Fruit fly (Drosophila melanogaster) whole organism, embryonic: ENCODE data around the gene CG17929.
A peak's percentile ranks its signal among the peaks of the same experiment; 100 is the strongest.

ENCODE experiments used
- Adf1 ChIP-seq: fragments of 200-800 bp; sonication (Bioruptor generic); IDR thresholded peaks from 2 replicates; pipeline ENCODE4 v1.3.6; 2022; ENCODE audit warnings: missing biosample characterization, missing genetic modification characterization
- Aef1 ChIP-seq: fragments of 200-800 bp; sonication (Bioruptor generic); IDR thresholded peaks from 3 replicates; pipeline ENCODE4 v1.3.6; 2022; ENCODE audit warnings: missing biosample characterization, missing genetic modification characterization
- CG10209 ChIP-seq: fragments of 200-800 bp; sonication (Bioruptor generic); optimal IDR thresholded peaks from 3 replicates; lab custom pipeline; 2017; ENCODE audit warnings: missing biosample characterization, mild to moderate bottlenecking, missing genetic modification characterization, missing genetic modification reagents
- CG10267 ChIP-seq: fragments of 200-800 bp; sonication (Bioruptor generic); optimal IDR thresholded peaks from 2 replicates; lab custom pipeline; 2018; ENCODE audit warnings: missing biosample characterization, mild to moderate bottlenecking, missing genetic modification characterization, moderate library complexity
- CG10431 ChIP-seq: fragments of 200-800 bp; sonication (Bioruptor generic); optimal IDR thresholded peaks from 3 replicates; lab custom pipeline; 2018; ENCODE audit warnings: missing biosample characterization, mild to moderate bottlenecking, missing genetic modification characterization
- CG10979 ChIP-seq: fragments of 200-800 bp; sonication (Bioruptor generic); optimal IDR thresholded peaks from 2 replicates; lab custom pipeline; 2018; ENCODE audit warnings: missing biosample characterization, mild to moderate bottlenecking, missing genetic modification characterization, moderate library complexity
- CG13775 ChIP-seq: fragments of 200-800 bp; sonication (Bioruptor generic); optimal IDR thresholded peaks from 3 replicates; lab custom pipeline; 2017; ENCODE audit warnings: missing biosample characterization, mild to moderate bottlenecking, missing genetic modification characterization
- CG15479 ChIP-seq: fragments of 200-800 bp; sonication (Bioruptor generic); optimal IDR thresholded peaks from 3 replicates; lab custom pipeline; 2019; ENCODE audit warnings: missing biosample characterization, mild to moderate bottlenecking, missing genetic modification characterization, moderate library complexity
- CG17612 ChIP-seq: fragments of 200-800 bp; sonication (Bioruptor generic); IDR thresholded peaks from 2 replicates; pipeline ENCODE4 v1.3.6; 2022; ENCODE audit warnings: missing biosample characterization, missing genetic modification characterization
- CG18011 ChIP-seq: fragments of 200-800 bp; sonication (Bioruptor generic); optimal IDR thresholded peaks from 2 replicates; lab custom pipeline; 2017; ENCODE audit warnings: missing biosample characterization, missing genetic modification characterization, mild to moderate bottlenecking, moderate library complexity, missing genotype
- CG18476 ChIP-seq: fragments of 200-800 bp; sonication (Bioruptor generic); optimal IDR thresholded peaks from 2 replicates; lab custom pipeline; 2016; ENCODE audit warnings: missing biosample characterization, mild to moderate bottlenecking, missing genetic modification characterization
- CG2712 ChIP-seq: fragments of 200-800 bp; optimal IDR thresholded peaks from 3 replicates; lab custom pipeline; 2019; ENCODE audit warnings: missing biosample characterization, mild to moderate bottlenecking, missing genetic modification characterization, moderate library complexity
- CG31441 ChIP-seq: fragments of 200-800 bp; sonication (Bioruptor generic); IDR thresholded peaks from 2 replicates; pipeline ENCODE4 v1.3.6; 2022; ENCODE audit warnings: missing biosample characterization, missing genetic modification characterization
- CG3838 ChIP-seq: fragments of 200-800 bp; sonication (Bioruptor generic); optimal IDR thresholded peaks from 3 replicates; lab custom pipeline; 2016; ENCODE audit warnings: missing biosample characterization, missing genetic modification characterization
- CG4424 ChIP-seq: fragments of 200-800 bp; sonication (Bioruptor generic); optimal IDR thresholded peaks from 3 replicates; lab custom pipeline; 2016; ENCODE audit warnings: missing biosample characterization, missing genetic modification characterization
- CG4617 ChIP-seq: fragments of 200-800 bp; sonication (Bioruptor generic); optimal IDR thresholded peaks from 3 replicates; lab custom pipeline; 2016; ENCODE audit warnings: missing biosample characterization, missing genetic modification characterization, borderline replicate concordance
- CG5953 ChIP-seq: fragments of 200-800 bp; sonication (Bioruptor generic); IDR thresholded peaks from 2 replicates; pipeline ENCODE4 v1.3.6; 2022; ENCODE audit warnings: missing biosample characterization, missing genetic modification characterization
- CG6765 ChIP-seq: fragments of 200-800 bp; sonication (Bioruptor generic); optimal IDR thresholded peaks from 3 replicates; lab custom pipeline; 2017; ENCODE audit warnings: missing biosample characterization, mild to moderate bottlenecking, missing genetic modification characterization
- CG7928 ChIP-seq: fragments of 200-800 bp; sonication (Bioruptor generic); optimal IDR thresholded peaks from 2 replicates; lab custom pipeline; 2017; ENCODE audit warnings: missing biosample characterization, mild to moderate bottlenecking, missing genetic modification characterization
- CG9609 ChIP-seq: fragments of 200-800 bp; sonication (Bioruptor generic); optimal IDR thresholded peaks from 3 replicates; lab custom pipeline; 2016; ENCODE audit warnings: missing biosample characterization, missing genetic modification characterization
- CG9727 ChIP-seq: fragments of 200-800 bp; sonication (Bioruptor generic); optimal IDR thresholded peaks from 3 replicates; lab custom pipeline; 2017; ENCODE audit warnings: missing biosample characterization, mild to moderate bottlenecking, missing genetic modification characterization
- Chrac-16 ChIP-seq: fragments of 200-800 bp; sonication (Bioruptor generic); optimal IDR thresholded peaks from 3 replicates; lab custom pipeline; 2016; ENCODE audit warnings: missing biosample characterization, missing genetic modification characterization
- Fer3 ChIP-seq: fragments of 200-800 bp; sonication (Bioruptor generic); optimal IDR thresholded peaks from 2 replicates; lab custom pipeline; 2018; ENCODE audit warnings: missing biosample characterization, mild to moderate bottlenecking, missing genetic modification characterization, moderate library complexity
- Gsc ChIP-seq: fragments of 200-800 bp; sonication (Bioruptor generic); IDR thresholded peaks from 2 replicates; pipeline ENCODE4 v1.3.6; 2022; ENCODE audit warnings: missing biosample characterization, missing genetic modification characterization
- Gug ChIP-seq: fragments of 200-800 bp; sonication (Bioruptor generic); IDR thresholded peaks from 4 replicates; pipeline ENCODE4 v1.3.6; 2022; ENCODE audit warnings: missing biosample characterization, missing genetic modification characterization
- Hand ChIP-seq: fragments of 200-800 bp; sonication (Bioruptor generic); optimal IDR thresholded peaks from 2 replicates; lab custom pipeline; 2017; ENCODE audit warnings: mild to moderate bottlenecking, missing biosample characterization, missing genetic modification reagents, missing genetic modification characterization
- Hey ChIP-seq: fragments of 200-800 bp; sonication (Bioruptor generic); optimal IDR thresholded peaks from 3 replicates; lab custom pipeline; 2018; ENCODE audit warnings: missing biosample characterization, mild to moderate bottlenecking, missing genetic modification characterization
- Hr51 ChIP-seq, 2 experiments: fragments of 200-800 bp; sonication (Bioruptor generic); optimal IDR thresholded peaks; 2 replicates in 1 of 2; 3 replicates in 1 of 2; lab custom pipeline; 2016 to 2018; ENCODE audit warnings: missing biosample characterization in 2 of 2, missing genetic modification characterization in 2 of 2, mild to moderate bottlenecking in 1 of 2, moderate library complexity in 1 of 2
- Lim3 ChIP-seq: fragments of 200-800 bp; sonication (Bioruptor generic); IDR thresholded peaks from 2 replicates; pipeline ENCODE4 v1.3.6; 2022; ENCODE audit warnings: missing biosample characterization, missing genetic modification characterization
- Nf-YB ChIP-seq: fragments of 200-800 bp; sonication (Bioruptor generic); optimal IDR thresholded peaks from 3 replicates; lab custom pipeline; 2019; ENCODE audit warnings: missing biosample characterization, mild to moderate bottlenecking, missing genetic modification characterization, moderate library complexity
- Oaz ChIP-seq: fragments of 200-800 bp; sonication (Bioruptor generic); IDR thresholded peaks from 2 replicates; pipeline ENCODE4 v1.3.6; 2022; ENCODE audit warnings: missing biosample characterization, missing genetic modification characterization
- PHDP ChIP-seq: fragments of 200-800 bp; sonication (Bioruptor generic); optimal IDR thresholded peaks from 3 replicates; lab custom pipeline; 2018; ENCODE audit warnings: missing biosample characterization, mild to moderate bottlenecking, missing genetic modification characterization, moderate library complexity
- Poxn ChIP-seq: fragments of 200-800 bp; sonication (Bioruptor generic); IDR thresholded peaks from 2 replicates; pipeline ENCODE4 v1.3.6; 2022; ENCODE audit warnings: missing biosample characterization, missing genetic modification characterization
- Sox102F ChIP-seq: fragments of 200-800 bp; sonication (Bioruptor generic); optimal IDR thresholded peaks from 2 replicates; lab custom pipeline; 2018; ENCODE audit warnings: missing biosample characterization, mild to moderate bottlenecking, missing genetic modification characterization, moderate library complexity
- Trl ChIP-seq, 3 experiments: fragments of >200 bp in 2 of 3; fragments of 200-800 bp in 1 of 3; sonication (Bioruptor generic) in 1 of 3; optimal IDR thresholded peaks; 2 replicates in 1 of 3; 3 replicates in 2 of 3; lab custom pipeline; 2016 to 2017; ENCODE audit warnings: missing biosample characterization in 1 of 3, missing genetic modification characterization in 1 of 3
- ato ChIP-seq: fragments of 200-800 bp; sonication (Bioruptor generic); IDR thresholded peaks from 2 replicates; pipeline ENCODE4 v1.3.6; 2022; ENCODE audit warnings: missing biosample characterization, missing genetic modification characterization; ENCODE audit not compliant: partially characterized antibody
- caup ChIP-seq: fragments of 200-800 bp; sonication (Bioruptor generic); optimal IDR thresholded peaks from 3 replicates; lab custom pipeline; 2017; ENCODE audit warnings: missing biosample characterization, mild to moderate bottlenecking, missing genetic modification characterization, moderate library complexity; ENCODE audit not compliant: severe bottlenecking
- chn ChIP-seq: fragments of 200-800 bp; sonication (Bioruptor generic); optimal IDR thresholded peaks from 2 replicates; lab custom pipeline; 2016; ENCODE audit warnings: missing biosample characterization, missing genetic modification characterization
- gce ChIP-seq: fragments of 200-800 bp; sonication (Bioruptor generic); IDR thresholded peaks from 3 replicates; pipeline ENCODE4 v1.3.6; 2022; ENCODE audit warnings: missing biosample characterization, missing genetic modification characterization
- hbn ChIP-seq: fragments of 200-800 bp; sonication (Bioruptor generic); IDR thresholded peaks from 2 replicates; pipeline ENCODE4 v1.3.6; 2022; ENCODE audit warnings: missing biosample characterization, missing genetic modification characterization; ENCODE audit not compliant: partially characterized antibody
- ken ChIP-seq: fragments of 200-800 bp; sonication (Bioruptor generic); IDR thresholded peaks from 3 replicates; pipeline ENCODE4 v1.3.6; 2022; ENCODE audit warnings: missing biosample characterization, missing genetic modification characterization
- lov ChIP-seq, 2 experiments: fragments of 200-800 bp in 1 of 2; fragments of >200 bp in 1 of 2; sonication (Bioruptor generic) in 1 of 2; IDR thresholded peaks in 1 of 2; optimal IDR thresholded peaks in 1 of 2; 2 replicates in 1 of 2; 3 replicates in 1 of 2; pipeline versions ENCODE4 v1.3.6 to Lab custom; 2017 to 2022; ENCODE audit warnings: missing biosample characterization in 1 of 2, missing genetic modification characterization in 1 of 2
- row ChIP-seq: fragments of 200-800 bp; sonication (Bioruptor generic); IDR thresholded peaks from 3 replicates; pipeline ENCODE4 v1.3.6; 2022; ENCODE audit warnings: missing biosample characterization, missing genetic modification characterization
- sens ChIP-seq: fragments of 200-800 bp; sonication (Bioruptor generic); peaks from one replicate; lab custom pipeline; 2016; ENCODE audit warnings: missing biosample characterization, missing genetic modification characterization
- tgo ChIP-seq: fragments of 200-800 bp; sonication (Bioruptor generic); IDR thresholded peaks from 3 replicates; pipeline ENCODE4 v1.3.6; 2022; ENCODE audit warnings: missing biosample characterization, missing genetic modification characterization
- tio ChIP-seq: fragments of 200-800 bp; sonication (Bioruptor generic); optimal IDR thresholded peaks from 2 replicates; lab custom pipeline; 2017; ENCODE audit warnings: missing biosample characterization, missing genetic modification characterization, inconsistent platforms
- tx ChIP-seq: fragments of 200-800 bp; sonication (Bioruptor generic); optimal IDR thresholded peaks from 2 replicates; lab custom pipeline; 2016; ENCODE audit warnings: missing biosample characterization, missing genetic modification characterization
- vfl ChIP-seq: fragments of 200-800 bp; sonication (Bioruptor generic); optimal IDR thresholded peaks from 2 replicates; lab custom pipeline; 2016; ENCODE audit warnings: missing biosample characterization, missing genetic modification characterization

Gene CG17929

DNA sequence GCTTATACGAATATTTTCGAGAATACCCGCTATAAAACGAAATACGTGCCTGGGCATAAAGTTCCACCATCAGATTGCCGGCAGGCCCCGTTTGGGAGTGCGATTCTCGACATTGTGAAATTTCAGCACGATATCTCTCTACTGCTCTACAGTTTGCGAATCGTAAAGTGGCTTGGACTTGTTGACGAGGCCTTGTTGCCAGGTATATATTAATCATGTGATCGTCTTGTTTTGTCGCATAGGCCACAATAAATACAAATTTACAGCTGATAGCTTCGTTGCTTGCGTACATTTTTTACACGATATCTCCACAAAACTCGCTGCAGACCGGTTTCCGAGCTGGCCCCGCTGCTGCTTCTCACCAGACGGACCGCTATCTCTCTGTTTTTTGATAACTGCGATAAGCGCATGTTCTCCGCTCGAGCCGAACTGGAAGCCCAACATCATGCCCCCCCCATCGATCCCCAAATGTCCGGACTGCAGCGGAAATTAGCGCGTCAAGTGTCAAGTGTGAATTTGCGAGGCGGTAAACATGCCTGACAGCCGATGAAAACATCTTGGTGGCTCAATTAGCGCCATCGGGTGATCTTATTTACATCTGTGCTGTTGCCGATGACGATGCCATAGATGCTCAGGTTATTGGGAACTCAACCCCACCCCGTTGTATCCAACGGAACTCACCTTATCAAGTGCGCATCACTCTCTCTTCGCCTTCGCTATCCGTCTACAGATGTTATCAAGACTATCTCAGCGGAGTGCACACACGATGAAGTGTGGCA is 15.8 kb upstream of the CG17929 start (continued):
- TF ChIP-seq CG6765 (GFP tag; lab: Kevin White, UChicago): no peak
- no peak for TF ChIP-seq Lim3 (GFP tag; lab: Robert Waterston, UW)
- no peak for TF ChIP-seq Hr51 (GFP tag; optimal IDR thresholded peaks at IDR 0.05; lab: Kevin White, UChicago)
- no peak for TF ChIP-seq Hey (tag; lab: Kevin White, UChicago)
- peak; percentile 3 for TF ChIP-seq CG10979
- TF ChIP-seq Oaz (GFP tag; lab: Robert Waterston, UW): no peak
- no peak for TF ChIP-seq Sox102F (GFP tag; lab: Kevin White, UChicago)
- peak; percentile 1 for TF ChIP-seq CG15479 (GFP tag; lab: Kevin White, UChicago)
- no peak for TF ChIP-seq ken (GFP tag; lab: Robert Waterston, UW)
- no peak for TF ChIP-seq ato (GFP tag; lab: Robert Waterston, UW)
- no peak for TF ChIP-seq Trl (optimal IDR thresholded peaks at IDR 0.05; lab: Kevin White, UChicago)
- TF ChIP-seq Trl (GFP tag; optimal IDR thresholded peaks at IDR 0.05; lab: Kevin White, UChicago): peak; percentile 11
- no peak for TF ChIP-seq CG10267 (tag; lab: Kevin White, UChicago)
- no peak for TF ChIP-seq CG7928 (GFP tag; lab: Kevin White, UChicago)
- TF ChIP-seq CG18476: no peak
- TF ChIP-seq CG5953 (GFP tag; lab: Robert Waterston, UW): no peak
- TF ChIP-seq tx (GFP tag; lab: Kevin White, UChicago): peak; percentile 1
- TF ChIP-seq CG18011 (GFP tag; lab: Kevin White, UChicago): no peak
- no peak for TF ChIP-seq Poxn (GFP tag; lab: Robert Waterston, UW)
- TF ChIP-seq Adf1: no peak
- TF ChIP-seq CG10209 (GFP tag; lab: Kevin White, UChicago): no peak
- no peak for TF ChIP-seq gce (GFP tag; lab: Robert Waterston, UW)
- no peak for TF ChIP-seq CG2712
- TF ChIP-seq PHDP (tag; lab: Kevin White, UChicago): peak; percentile 3
- TF ChIP-seq CG9609 (GFP tag; lab: Kevin White, UChicago): no peak
- TF ChIP-seq CG13775 (GFP tag; lab: Kevin White, UChicago): peak; percentile 2
- TF ChIP-seq CG9727 (GFP tag; lab: Kevin White, UChicago): peak; percentile 7
- TF ChIP-seq vfl (GFP tag; lab: Kevin White, UChicago): no peak
- peak; percentile 29 for TF ChIP-seq Fer3 (tag; lab: Kevin White, UChicago)
- no peak for TF ChIP-seq Gug (GFP tag; lab: Robert Waterston, UW)
- TF ChIP-seq Hand (GFP tag; lab: Kevin White, UChicago): no peak
- peak; percentile 53 for TF ChIP-seq sens (GFP tag; lab: Kevin White, UChicago)
- no peak for TF ChIP-seq Gsc (GFP tag; lab: Robert Waterston, UW)
- TF ChIP-seq CG4617 (GFP tag; lab: Kevin White, UChicago): no peak
- no peak for TF ChIP-seq tio (GFP tag; lab: Kevin White, UChicago)
- peak; percentile 0 for TF ChIP-seq CG4424 (GFP tag; lab: Kevin White, UChicago)
- TF ChIP-seq row: peak; percentile 67
- no peak for TF ChIP-seq CG17612
- no peak for TF ChIP-seq CG10431 (GFP tag; lab: Kevin White, UChicago)
- no peak for TF ChIP-seq Aef1 (GFP tag; lab: Robert Waterston, UW)
- TF ChIP-seq CG31441 (GFP tag; lab: Robert Waterston, UW): no peak
- no peak for TF ChIP-seq caup (GFP tag; lab: Kevin White, UChicago)
- no peak for TF ChIP-seq hbn (GFP tag; lab: Robert Waterston, UW)
- TF ChIP-seq CG3838 (GFP tag; lab: Kevin White, UChicago): no peak
- TF ChIP-seq tgo (GFP tag; lab: Robert Waterston, UW): peak; percentile 39; the same call in 2 of the 3 replicates
- TF ChIP-seq chn (GFP tag; lab: Kevin White, UChicago): peak; percentile 35
- no peak for TF ChIP-seq lov (optimal IDR thresholded peaks at IDR 0.05; lab: Kevin White, UChicago)
- no peak for TF ChIP-seq lov (GFP tag; IDR thresholded peaks at IDR 0.05; lab: Robert Waterston, UW)
- no peak for TF ChIP-seq Chrac-16 (GFP tag; lab: Kevin White, UChicago)
- TF ChIP-seq Nf-YB (GFP tag; lab: Kevin White, UChicago): no peak
